Fruit fly (Drosophila melanogaster): ENCODE results near the gene CG2200.

Gene CG2200

dm6 chrX:13128750-13129152 lies 34.7 kb downstream of the CG2200 start, which contains the start of the genes CG32638, CG15717 and MFS10 (continued):
- TF ChIP-seq aop (GFP tag; IDR thresholded peaks at IDR 0.05) (no peak), CG11560 (tag; IDR thresholded peaks at IDR 0.05) (no peak), CG15601 (tag; optimal IDR thresholded peaks at IDR 0.05) (peak; percentile 80), CG42726 (GFP tag; IDR thresholded peaks at IDR 0.05; ENCODE audit: partially characterized antibody) (peak; percentile 9; the same call in 1 of the 2 replicates), nerfin-1 (tag; optimal IDR thresholded peaks at IDR 0.05) (peak; percentile 4), Dref (GFP tag; IDR thresholded peaks at IDR 0.05) (peak; percentile 47), tio (GFP tag; optimal IDR thresholded peaks at IDR 0.05) (no peak), dan (GFP tag; IDR thresholded peaks at IDR 0.05) (no peak), E2f1 (GFP tag; IDR thresholded peaks at IDR 0.05) (no peak), CG14710 (tag; optimal IDR thresholded peaks at IDR 0.05) (peak; percentile 37), fd3F (GFP tag; optimal IDR thresholded peaks at IDR 0.05) (no peak), crp (GFP tag; optimal IDR thresholded peaks at IDR 0.05) (peak in 1 of 2 experiments; percentile 76), ftz-f1 (GFP tag; optimal IDR thresholded peaks at IDR 0.05) (peak; percentile 64), CG11398 (GFP tag; optimal IDR thresholded peaks at IDR 0.05) (no peak), CG10267 (tag; optimal IDR thresholded peaks at IDR 0.05) (peak; percentile 37), sens-2 (GFP tag; IDR thresholded peaks at IDR 0.05) (no peak), CG9215 (GFP tag; IDR thresholded peaks at IDR 0.05) (no peak), stwl (tag; optimal IDR thresholded peaks at IDR 0.05) (peak; percentile 78)

dm6 chrX:13130175-13130822 lies 36.2 kb downstream of the CG2200 start:
- peak; percentile 91; the same call in 1 of the 2 replicates for TF ChIP-seq CG11696 (GFP tag; IDR thresholded peaks at IDR 0.05)
- no peak for TF ChIP-seq zen2 (GFP tag; IDR thresholded peaks at IDR 0.05; ENCODE audit: partially characterized antibody)
- TF ChIP-seq Rx (GFP tag; IDR thresholded peaks at IDR 0.05): no peak
- TF ChIP-seq Kr (GFP tag; optimal IDR thresholded peaks at IDR 0.05): no peak
- peak; percentile 55 for TF ChIP-seq jumu (GFP tag; optimal IDR thresholded peaks at IDR 0.05)
- TF ChIP-seq CG12299 (tag; optimal IDR thresholded peaks at IDR 0.05): no peak
- TF ChIP-seq bcd (GFP tag; optimal IDR thresholded peaks at IDR 0.05): peak; percentile 67
- peak; percentile 83 for TF ChIP-seq CG3281 (GFP tag; optimal IDR thresholded peaks at IDR 0.05)
- peak; percentile 62 for TF ChIP-seq CG6689 (GFP tag; IDR thresholded peaks at IDR 0.05)
- no peak for TF ChIP-seq CG7963 (GFP tag; IDR thresholded peaks at IDR 0.05; ENCODE audit: partially characterized antibody)
- TF ChIP-seq CG8924 (tag; optimal IDR thresholded peaks at IDR 0.05): peak; percentile 84
- TF ChIP-seq az2 (GFP tag; optimal IDR thresholded peaks at IDR 0.05): peak; percentile 67
- peak; percentile 82 for TF ChIP-seq CG7556 (GFP tag; optimal IDR thresholded peaks at IDR 0.05)
- TF ChIP-seq peb (GFP tag; IDR thresholded peaks at IDR 0.05): no peak
- peak; percentile 61 for TF ChIP-seq CG16815 (GFP tag; optimal IDR thresholded peaks at IDR 0.05)
- TF ChIP-seq bab2 (GFP tag; optimal IDR thresholded peaks at IDR 0.05): peak; percentile 52
- TF ChIP-seq CG9727 (GFP tag; optimal IDR thresholded peaks at IDR 0.05): peak; percentile 81
- peak; percentile 74 for TF ChIP-seq CG18619 (GFP tag; optimal IDR thresholded peaks at IDR 0.05)
- TF ChIP-seq CG34224 (GFP tag; IDR thresholded peaks at IDR 0.05; ENCODE audit: partially characterized antibody): no peak
- peak; percentile 69 for TF ChIP-seq sd (tag; optimal IDR thresholded peaks at IDR 0.05)
- no peak for TF ChIP-seq CG2889 (GFP tag; IDR thresholded peaks at IDR 0.05)
- no peak for TF ChIP-seq gce (GFP tag; IDR thresholded peaks at IDR 0.05)
- peak; percentile 39 for TF ChIP-seq CG12155 (GFP tag; optimal IDR thresholded peaks at IDR 0.05)
- TF ChIP-seq CG33213 (GFP tag; optimal IDR thresholded peaks at IDR 0.05): peak; percentile 13
- peak; percentile 58 for TF ChIP-seq jing (GFP tag; optimal IDR thresholded peaks at IDR 0.05)
- peak; percentile 85 for TF ChIP-seq CG11504 (tag; optimal IDR thresholded peaks at IDR 0.05)
- no peak for TF ChIP-seq B-H1 (GFP tag; IDR thresholded peaks at IDR 0.05)
- peak; percentile 27; the same call in 1 of the 2 replicates for TF ChIP-seq sens-2 (GFP tag; IDR thresholded peaks at IDR 0.05)
- peak; percentile 64 for TF ChIP-seq CG6854 (GFP tag; optimal IDR thresholded peaks at IDR 0.05)
- TF ChIP-seq sug (tag; optimal IDR thresholded peaks at IDR 0.05): peak; percentile 77
- peak; percentile 73 for TF ChIP-seq CG8388 (GFP tag; optimal IDR thresholded peaks at IDR 0.05)
- TF ChIP-seq Doc3 (GFP tag; IDR thresholded peaks at IDR 0.05; ENCODE audit: partially characterized antibody): no peak
- peak; percentile 78 for TF ChIP-seq tio (GFP tag; optimal IDR thresholded peaks at IDR 0.05)

Data from whole organism, embryonic.